Fruit fly (Drosophila melanogaster) ovary, adult (tissue): Measurements from ENCODE around the gene CG8369.

Experiments used
- CG17801 ChIP-seq: fragments of 200-800 bp; optimal IDR thresholded peaks from 2 replicates; lab custom pipeline; 2019; ENCODE audit warnings: missing biosample characterization, mild to moderate bottlenecking, missing genetic modification characterization, moderate library complexity; ENCODE audit not compliant: partially characterized antibody

Gene CG8369

DNA sequence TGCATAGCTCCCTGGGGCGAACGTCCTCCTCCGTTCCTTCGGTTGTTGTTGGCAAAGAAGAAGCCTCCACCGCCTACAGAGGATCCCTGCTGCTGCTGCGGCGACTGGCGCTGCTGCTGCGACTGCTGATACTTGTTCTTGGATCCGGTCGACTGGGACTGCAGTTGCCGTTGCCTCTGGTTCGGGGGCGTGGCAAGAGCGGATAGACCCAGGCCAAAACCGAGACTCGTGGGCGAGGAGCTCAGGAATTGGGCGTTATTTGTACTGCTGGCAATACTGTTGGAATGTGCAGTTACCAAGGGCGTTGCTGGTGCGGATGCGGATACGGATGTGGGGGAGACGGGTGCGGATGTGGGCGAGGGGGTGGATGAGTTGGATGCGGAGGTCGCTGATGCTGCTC is 3.6 kb upstream of the CG8369 start:
- no peak for TF ChIP-seq CG17801 (GFP tag; lab: Kevin White, UChicago)

DNA sequence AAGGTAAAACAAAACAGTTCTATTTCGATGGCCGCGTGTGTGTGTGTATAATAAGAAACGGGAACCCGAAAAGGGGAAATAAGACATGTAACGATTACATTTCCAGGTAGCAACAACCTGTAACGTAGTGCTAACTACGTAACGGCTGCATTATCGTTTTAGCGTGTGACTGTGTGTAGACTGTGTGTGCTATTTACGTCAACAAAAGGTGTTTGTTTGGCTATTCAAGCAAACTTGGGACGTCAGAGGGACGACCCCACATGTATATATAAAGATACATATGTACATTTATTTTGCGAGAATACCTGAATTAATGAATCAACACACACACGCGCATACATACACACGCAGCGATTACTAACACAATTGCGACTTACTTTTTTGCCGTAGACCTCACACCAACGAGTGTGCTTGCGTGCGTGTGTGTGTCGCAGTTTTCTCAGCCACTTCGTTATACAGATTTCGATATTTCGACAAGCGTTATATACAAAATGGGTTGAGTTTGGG is 2.2 kb upstream of the CG8369 start:
- no peak for TF ChIP-seq CG17801 (GFP tag; lab: Kevin White, UChicago)

DNA sequence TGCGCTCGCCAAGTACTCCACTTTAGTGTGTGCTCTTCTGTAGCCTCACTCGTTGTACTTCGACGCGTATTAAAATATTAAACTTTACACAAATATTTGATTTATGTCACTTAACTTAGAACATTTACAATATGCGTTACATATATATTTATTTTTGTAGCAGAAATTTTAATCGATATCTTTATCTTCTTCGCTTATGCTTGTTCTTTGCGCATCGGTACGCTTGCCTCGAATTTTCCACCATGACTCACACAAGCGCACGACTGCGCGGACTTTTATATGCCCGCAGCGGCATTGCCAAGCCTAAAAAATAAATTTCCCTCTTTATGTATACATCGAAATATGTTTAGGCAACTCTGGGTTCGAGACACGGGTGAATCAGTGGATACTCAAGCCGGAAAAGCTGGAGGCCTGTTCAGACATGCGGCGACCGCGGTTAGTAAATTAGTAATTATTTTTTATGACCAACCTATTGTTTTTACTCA is 1.3 kb upstream of the CG8369 start, which contains the start of gene aqz:
Gene aqz, minus strand, starts transcription at position 255 of the 485 bp plus-strand sequence.
- peak; percentile 67 for TF ChIP-seq CG17801 (GFP tag; lab: Kevin White, UChicago)

DNA sequence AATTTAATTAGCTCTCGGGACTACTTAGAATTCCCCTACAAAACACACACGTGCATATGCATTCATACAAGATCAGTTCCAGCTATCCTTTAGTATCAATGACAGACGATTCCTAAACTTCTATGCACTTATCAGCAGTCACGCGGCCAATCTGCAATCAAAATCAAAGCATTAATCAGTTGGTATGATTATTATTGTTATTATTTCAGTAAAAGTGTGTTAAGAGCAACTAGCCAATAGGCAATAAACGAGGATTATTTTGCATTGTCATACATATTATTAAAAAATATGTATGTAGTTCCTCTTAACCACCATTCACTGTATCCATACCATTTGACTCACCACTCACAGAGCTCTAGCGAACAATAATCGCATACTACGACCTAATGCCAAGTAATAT is 1.1 kb downstream of the CG8369 start:
- no peak for TF ChIP-seq CG17801 (GFP tag; lab: Kevin White, UChicago)

DNA sequence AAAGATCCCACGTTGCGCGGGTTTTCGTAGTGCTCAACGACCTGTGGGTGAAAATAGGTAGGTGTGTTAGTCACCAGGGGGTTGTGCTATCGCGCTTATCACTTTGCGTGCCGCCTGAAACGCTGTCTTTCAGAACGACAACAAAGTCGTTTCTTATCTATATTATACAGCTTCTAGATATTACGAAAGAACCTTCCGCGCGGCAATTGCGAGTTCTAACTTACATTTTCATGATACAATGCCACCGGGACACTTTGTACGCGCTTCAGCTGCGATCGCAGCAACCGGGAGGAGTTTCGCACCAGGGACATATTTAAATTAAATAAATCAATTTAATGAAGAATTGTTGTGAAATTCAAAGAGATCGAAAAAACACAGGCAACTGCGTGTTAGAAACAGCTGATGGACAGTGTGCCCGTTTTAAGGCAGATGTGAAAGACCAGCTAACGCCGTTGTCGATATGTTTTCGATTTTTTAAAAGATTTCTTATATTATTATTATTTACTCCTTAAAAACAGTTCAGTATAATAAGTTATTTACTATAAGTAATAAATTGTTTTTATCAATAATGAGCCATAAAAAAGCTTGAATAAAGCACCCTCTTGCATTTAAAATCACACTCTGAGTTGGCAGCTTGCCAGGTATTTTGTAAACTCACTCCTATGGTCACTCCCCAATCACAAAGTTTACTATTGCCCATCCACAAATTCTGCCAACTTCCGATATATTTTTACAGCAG is 2.1 kb downstream of the CG8369 start, which contains the start of the genes IscU and CG8379:
Gene IscU, minus strand, starts transcription at position 417 of the 739 bp plus-strand sequence.
Gene CG8379, plus strand, starts transcription at position 651 of the 739 bp plus-strand sequence.
- peak; percentile 73 for TF ChIP-seq CG17801 (GFP tag; lab: Kevin White, UChicago)

DNA sequence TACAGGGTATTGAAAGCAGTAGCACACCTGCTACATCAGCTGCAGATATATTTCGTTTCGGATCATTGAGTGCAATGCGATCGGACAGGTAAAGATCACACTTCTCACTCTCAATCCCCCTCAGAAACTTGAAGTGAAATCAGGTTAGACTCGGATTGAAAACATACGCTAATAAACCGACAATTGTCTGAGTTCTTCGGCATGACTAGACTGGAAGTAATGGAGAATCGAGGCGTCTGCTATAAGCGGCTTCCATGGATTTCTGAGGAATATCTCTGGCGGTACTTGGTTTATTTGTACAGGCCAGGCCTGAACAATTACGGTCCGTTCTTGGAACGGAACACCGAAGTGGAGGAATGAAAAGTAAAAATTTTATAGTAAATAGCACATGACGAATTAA is 19.2 kb downstream of the CG8369 start:
- no peak for TF ChIP-seq CG17801 (GFP tag; lab: Kevin White, UChicago)

DNA sequence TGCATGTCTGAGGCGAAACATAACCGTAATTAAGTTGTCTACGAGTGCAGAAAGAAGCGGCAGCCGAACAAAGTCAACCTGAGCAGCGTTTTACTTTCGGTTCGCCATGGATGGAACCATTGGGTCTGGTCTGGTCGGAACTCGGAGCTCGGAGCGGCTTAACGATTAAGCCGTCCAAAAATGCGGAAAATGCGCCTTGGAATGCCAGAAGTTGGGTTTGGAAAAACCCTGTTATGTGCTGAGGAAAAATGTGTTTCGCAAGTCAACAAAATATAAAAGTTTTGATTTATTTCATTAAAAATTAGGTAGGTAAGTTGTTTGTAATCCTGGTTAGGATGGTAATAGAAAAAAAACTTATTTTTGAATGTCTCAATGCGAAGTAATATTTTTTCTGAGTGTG is 19.7 kb downstream of the CG8369 start:
- no peak for TF ChIP-seq CG17801 (GFP tag; lab: Kevin White, UChicago)

DNA sequence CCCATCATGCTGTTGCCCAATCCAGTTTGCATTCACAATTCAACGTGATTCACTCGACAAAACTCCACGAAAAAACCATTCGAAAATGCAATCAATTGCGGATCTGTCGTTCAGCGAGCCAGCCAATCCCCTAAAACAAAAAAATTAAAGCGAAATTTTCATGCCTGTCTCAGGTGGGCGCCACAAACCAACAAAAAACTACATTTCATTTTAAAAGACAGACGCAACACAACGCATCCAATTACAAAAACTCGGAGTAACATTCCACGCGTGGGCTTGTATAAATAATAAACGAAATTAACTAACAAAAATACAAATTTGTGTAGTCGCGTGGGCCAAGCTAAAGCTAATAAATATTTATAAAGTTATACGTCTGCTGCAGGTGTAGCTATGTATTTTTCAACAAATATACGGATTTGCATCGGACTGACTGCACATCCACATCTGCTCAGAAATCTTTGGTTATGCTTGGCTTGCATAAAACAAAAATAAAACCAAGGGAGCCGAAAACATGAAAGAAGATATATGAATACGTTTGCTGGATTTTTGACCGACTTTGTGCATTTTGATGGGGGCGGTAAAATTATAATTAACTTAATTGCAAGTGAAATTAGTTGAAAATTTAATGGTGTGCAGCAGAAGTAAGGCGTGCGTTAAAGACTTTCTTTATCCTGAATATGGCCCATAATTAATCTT is 22.3 kb downstream of the CG8369 start:
- no peak for TF ChIP-seq CG17801 (GFP tag; lab: Kevin White, UChicago)

DNA sequence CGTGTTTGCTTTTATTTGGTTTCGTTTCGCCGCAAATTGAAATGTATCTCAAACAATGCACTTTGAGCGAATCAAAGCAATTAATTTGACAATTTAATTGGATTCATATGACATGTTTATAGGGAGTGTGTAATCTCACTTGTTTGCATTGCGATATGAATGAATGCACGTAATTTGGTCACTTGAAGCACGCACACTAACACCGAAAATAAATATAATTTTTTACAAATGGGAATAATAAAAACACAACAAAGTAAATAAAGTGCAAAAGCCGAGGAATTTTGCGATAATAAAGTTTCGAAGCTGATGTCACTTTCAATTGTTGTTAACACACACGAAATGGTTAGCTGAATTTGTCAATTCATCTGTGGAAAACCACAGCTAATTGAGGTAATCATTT is 23.1 kb downstream of the CG8369 start:
- TF ChIP-seq CG17801 (GFP tag; lab: Kevin White, UChicago): no peak

DNA sequence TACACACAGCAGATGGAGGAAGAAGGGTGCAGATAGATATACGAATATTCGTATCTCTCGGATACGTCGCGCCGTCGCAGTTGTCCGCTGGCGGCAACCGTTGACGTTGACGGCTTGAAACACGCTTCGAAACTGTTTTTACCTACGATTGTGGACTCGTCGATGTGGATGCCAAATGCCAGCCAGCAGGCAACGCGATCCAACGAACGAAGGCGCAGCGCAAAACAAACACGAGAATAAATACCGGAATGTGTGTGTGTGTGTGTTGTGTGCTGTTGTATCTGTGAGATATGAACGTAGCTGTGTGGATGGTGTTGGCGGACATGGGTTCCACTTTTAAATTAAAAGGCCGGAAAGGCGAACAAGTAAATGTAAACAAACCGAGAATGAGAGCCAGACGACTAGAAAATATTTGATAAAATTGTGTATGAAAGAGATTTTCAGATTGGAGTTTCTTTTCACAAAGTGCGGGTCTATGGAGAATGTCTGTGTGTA is 24.4 kb downstream of the CG8369 start:
- TF ChIP-seq CG17801 (GFP tag; lab: Kevin White, UChicago): peak; percentile 30

DNA sequence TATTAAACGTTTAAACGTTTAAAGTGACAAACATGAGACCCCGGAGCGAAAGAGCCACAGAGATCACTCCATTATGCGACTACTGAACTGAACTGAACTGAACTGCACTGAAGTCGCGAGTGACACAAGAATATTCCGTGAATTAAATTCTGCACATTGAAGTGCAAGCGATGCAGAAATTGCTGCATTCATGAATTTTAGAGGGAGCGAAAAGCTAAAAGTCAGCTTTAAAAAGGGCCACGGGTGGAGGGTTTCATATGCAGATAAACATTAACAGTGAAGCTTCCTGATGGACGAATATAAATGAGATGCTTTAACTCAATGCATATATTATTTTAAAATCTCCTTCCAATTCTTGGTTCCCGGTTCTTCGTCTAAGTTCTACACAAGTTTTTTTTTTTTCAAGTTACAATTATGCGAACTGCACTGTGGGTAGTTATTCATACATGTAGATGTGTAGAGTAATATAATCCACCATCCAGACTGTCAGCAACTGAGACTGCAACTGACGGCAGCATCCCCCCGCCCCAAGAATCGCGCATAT is 25.4 kb downstream of the CG8369 start:
- peak; percentile 43 for TF ChIP-seq CG17801 (GFP tag; lab: Kevin White, UChicago)

DNA sequence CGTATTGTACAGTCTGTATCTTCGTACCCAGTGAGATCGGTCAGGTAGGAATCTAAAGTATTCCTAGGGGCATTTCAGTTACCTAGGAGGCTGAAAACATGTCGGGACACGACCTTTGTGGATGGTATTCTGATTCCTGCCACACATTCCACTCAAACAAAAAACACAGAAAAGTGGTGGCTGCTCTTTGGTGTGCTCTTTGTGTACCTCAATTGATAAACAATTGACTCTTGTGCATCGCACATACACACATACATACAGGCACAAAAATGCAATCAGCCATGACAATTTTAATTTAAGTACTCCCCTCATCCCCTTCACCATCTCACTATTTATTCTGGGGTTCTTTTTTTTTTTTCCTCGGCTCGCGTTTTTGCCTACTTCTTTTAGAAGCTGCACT is 26.4 kb downstream of the CG8369 start:
- TF ChIP-seq CG17801 (GFP tag; lab: Kevin White, UChicago): no peak

DNA sequence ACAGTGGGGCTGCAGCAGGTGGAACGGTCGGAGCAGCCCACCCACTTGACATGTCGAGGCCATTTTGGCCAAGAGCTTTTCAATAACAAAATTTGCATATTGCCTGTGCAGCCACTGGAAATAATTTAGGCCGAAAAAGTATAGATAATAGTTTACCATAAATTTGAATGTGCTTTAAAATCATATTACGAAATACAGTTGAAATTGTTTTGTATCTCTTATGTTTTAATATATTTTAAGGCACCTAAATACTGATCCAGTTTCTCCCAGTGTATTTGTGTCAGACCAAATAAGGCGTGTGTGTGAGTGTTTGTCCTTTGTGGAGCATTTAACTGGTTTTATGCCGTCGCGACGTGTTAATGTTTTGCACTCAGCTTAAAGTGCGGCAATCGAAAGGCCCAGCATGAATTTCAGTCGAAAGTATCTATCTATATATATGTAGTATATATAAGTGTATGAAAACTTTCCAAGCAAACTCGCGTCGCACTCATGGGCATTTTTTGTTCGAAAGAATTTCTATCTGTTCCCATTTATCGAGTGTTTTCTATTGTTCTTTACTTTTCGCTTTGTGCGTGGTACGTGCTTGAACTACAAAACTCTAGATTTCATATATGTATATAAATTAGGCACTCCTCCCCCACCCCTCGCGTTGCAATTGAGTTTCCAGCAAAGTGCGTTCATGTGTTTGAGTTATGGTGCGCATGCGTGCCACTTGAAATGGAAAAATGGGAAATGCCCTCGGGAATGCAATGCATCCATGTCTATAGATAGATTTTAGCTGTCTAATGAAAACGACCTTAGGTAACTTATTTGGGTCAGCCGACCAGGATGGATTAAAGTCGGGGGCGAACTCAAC is 27.8 kb downstream of the CG8369 start:
- no peak for TF ChIP-seq CG17801 (GFP tag; lab: Kevin White, UChicago)

DNA sequence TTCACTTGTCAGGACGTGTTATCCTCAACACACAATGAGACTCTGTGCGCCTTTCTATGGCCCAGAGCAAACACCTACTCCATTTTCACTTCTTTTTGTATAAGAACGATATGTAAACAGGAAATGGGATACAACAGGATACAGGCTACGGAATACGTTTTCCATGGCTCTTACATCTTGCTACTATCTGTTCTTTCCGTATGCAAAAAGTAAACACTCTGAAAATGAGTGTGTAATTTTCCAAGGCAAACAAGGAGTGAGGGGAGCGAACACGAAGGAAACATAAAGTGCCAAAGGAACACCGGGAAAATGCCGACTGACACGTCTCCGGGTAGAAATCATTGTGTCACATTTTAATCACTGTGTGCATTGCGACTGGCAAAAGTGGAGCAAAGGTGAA is 28.8 kb downstream of the CG8369 start:
- no peak for TF ChIP-seq CG17801 (GFP tag; lab: Kevin White, UChicago)
